Fruit fly (Drosophila melanogaster) whole organism, embryonic: ENCODE results near the gene CG1324.
A peak's percentile ranks its signal among the peaks of the same experiment; 100 is the strongest.

ENCODE experiments used
- B-H2 ChIP-seq: fragments of 200-800 bp; sonication (Bioruptor generic); optimal IDR thresholded peaks from 2 replicates; lab custom pipeline; 2018; ENCODE audit warnings: missing biosample characterization, mild to moderate bottlenecking, missing genetic modification characterization
- CG10321 ChIP-seq: fragments of 200-800 bp; sonication (Bioruptor generic); IDR thresholded peaks from 2 replicates; pipeline ENCODE4 v1.3.6; 2022; ENCODE audit warnings: missing biosample characterization, missing genetic modification characterization
- CG10979 ChIP-seq: fragments of 200-800 bp; sonication (Bioruptor generic); optimal IDR thresholded peaks from 2 replicates; lab custom pipeline; 2018; ENCODE audit warnings: missing biosample characterization, mild to moderate bottlenecking, missing genetic modification characterization, moderate library complexity
- CG12391 ChIP-seq: fragments of 200-800 bp; sonication (Bioruptor generic); optimal IDR thresholded peaks from 3 replicates; lab custom pipeline; 2018; ENCODE audit warnings: missing biosample characterization, mild to moderate bottlenecking, missing genetic modification characterization, moderate library complexity
- CG12744 ChIP-seq: fragments of 200-800 bp; sonication (Bioruptor generic); optimal IDR thresholded peaks from 2 replicates; lab custom pipeline; 2016; ENCODE audit warnings: missing biosample characterization, missing genetic modification characterization
- CG13123 ChIP-seq: fragments of 200-800 bp; sonication (Bioruptor generic); optimal IDR thresholded peaks from 2 replicates; lab custom pipeline; 2016; ENCODE audit warnings: missing biosample characterization, missing genetic modification characterization
- CG13296 ChIP-seq: fragments of 200-800 bp; sonication (Bioruptor generic); optimal IDR thresholded peaks from 3 replicates; lab custom pipeline; 2018; ENCODE audit warnings: missing biosample characterization, mild to moderate bottlenecking, missing genetic modification characterization
- CG13775 ChIP-seq: fragments of 200-800 bp; sonication (Bioruptor generic); optimal IDR thresholded peaks from 3 replicates; lab custom pipeline; 2017; ENCODE audit warnings: missing biosample characterization, mild to moderate bottlenecking, missing genetic modification characterization
- CG13894 ChIP-seq: fragments of 200-800 bp; sonication (Bioruptor generic); optimal IDR thresholded peaks from 3 replicates; lab custom pipeline; 2018; ENCODE audit warnings: missing biosample characterization, mild to moderate bottlenecking, missing genetic modification characterization, moderate library complexity
- CG1602 ChIP-seq: fragments of 200-800 bp; sonication (Bioruptor generic); optimal IDR thresholded peaks from 3 replicates; lab custom pipeline; 2016; ENCODE audit warnings: missing biosample characterization, missing genetic modification characterization
- CG18764 ChIP-seq: fragments of 200-800 bp; sonication (Bioruptor generic); optimal IDR thresholded peaks from 3 replicates; lab custom pipeline; 2016; ENCODE audit warnings: missing biosample characterization, missing genetic modification characterization
- CG3163 ChIP-seq: fragments of 200-800 bp; sonication (Bioruptor generic); optimal IDR thresholded peaks from 3 replicates; lab custom pipeline; 2016; ENCODE audit warnings: missing biosample characterization, missing genetic modification characterization
- CG32772 ChIP-seq: fragments of 200-800 bp; sonication (Bioruptor generic); IDR thresholded peaks from 2 replicates; pipeline ENCODE4 v1.3.6; 2022; ENCODE audit warnings: missing biosample characterization, missing genetic modification characterization
- CG34422 ChIP-seq: fragments of 200-800 bp; sonication (Bioruptor generic); IDR thresholded peaks from 3 replicates; pipeline ENCODE4 v1.3.6; 2022; ENCODE audit warnings: missing biosample characterization, missing genetic modification characterization
- CG4854 ChIP-seq: fragments of 200-800 bp; sonication (Bioruptor generic); optimal IDR thresholded peaks from 2 replicates; lab custom pipeline; 2016; ENCODE audit warnings: missing biosample characterization, missing genetic modification characterization, inconsistent platforms
- CG6272 ChIP-seq: fragments of 200-800 bp; sonication (Bioruptor generic); IDR thresholded peaks from 2 replicates; pipeline ENCODE4 v1.3.6; 2022; ENCODE audit warnings: missing biosample characterization, missing genetic modification characterization
- CG7357 ChIP-seq: fragments of 200-800 bp; sonication (Bioruptor generic); IDR thresholded peaks from 3 replicates; pipeline ENCODE4 v1.3.6; 2022; ENCODE audit warnings: missing biosample characterization, missing genetic modification characterization
- CG8290 ChIP-seq, 3 experiments: fragments of 200-800 bp; sonication (Bioruptor generic); optimal IDR thresholded peaks; 2 replicates each; lab custom pipeline; 2016 to 2019; ENCODE audit warnings: missing biosample characterization in 3 of 3, missing genetic modification characterization in 3 of 3, mild to moderate bottlenecking in 2 of 3, moderate library complexity in 1 of 3
- CG8388 ChIP-seq: fragments of 200-800 bp; sonication (Bioruptor generic); optimal IDR thresholded peaks from 2 replicates; lab custom pipeline; 2019; ENCODE audit warnings: missing biosample characterization, mild to moderate bottlenecking, missing genetic modification characterization, moderate library complexity
- CkIIα-i1 ChIP-seq: fragments of 200-800 bp; sonication (Bioruptor generic); IDR thresholded peaks from 2 replicates; pipeline ENCODE4 v1.3.6; 2022; ENCODE audit warnings: missing biosample characterization, missing genetic modification characterization
- D19A ChIP-seq: fragments of 200-800 bp; optimal IDR thresholded peaks from 3 replicates; lab custom pipeline; 2019; ENCODE audit warnings: missing biosample characterization, mild to moderate bottlenecking, missing genetic modification characterization, moderate library complexity
- Ets65A ChIP-seq: fragments of 200-800 bp; sonication (Bioruptor generic); peaks from one replicate; lab custom pipeline; 2016; ENCODE audit warnings: missing biosample characterization, missing genetic modification characterization
- Fer1 ChIP-seq: fragments of 200-800 bp; sonication (Bioruptor generic); optimal IDR thresholded peaks from 2 replicates; lab custom pipeline; 2017; ENCODE audit warnings: missing biosample characterization, mild to moderate bottlenecking, missing genetic modification characterization
- Gug ChIP-seq: fragments of 200-800 bp; sonication (Bioruptor generic); IDR thresholded peaks from 4 replicates; pipeline ENCODE4 v1.3.6; 2022; ENCODE audit warnings: missing biosample characterization, missing genetic modification characterization
- H15 ChIP-seq: fragments of 200-800 bp; sonication (Bioruptor generic); IDR thresholded peaks from 3 replicates; pipeline ENCODE4 v1.3.6; 2022; ENCODE audit warnings: missing biosample characterization, missing genetic modification characterization
- Hr39 ChIP-seq: fragments of >200 bp; optimal IDR thresholded peaks from 2 replicates; lab custom pipeline; 2017
- MBD-R2 ChIP-seq: fragments of 200-800 bp; sonication (Bioruptor generic); IDR thresholded peaks from 2 replicates; pipeline ENCODE4 v1.3.6; 2022; ENCODE audit warnings: missing biosample characterization, missing genetic modification characterization
- Mad ChIP-seq: fragments of 200-800 bp; sonication (Bioruptor generic); optimal IDR thresholded peaks from 2 replicates; lab custom pipeline; 2016; ENCODE audit warnings: missing biosample characterization, missing genetic modification characterization
- Meics ChIP-seq: fragments of 200-800 bp; sonication (Bioruptor generic); optimal IDR thresholded peaks from 2 replicates; lab custom pipeline; 2017; ENCODE audit warnings: missing biosample characterization, mild to moderate bottlenecking, missing genetic modification characterization
- Neu2 ChIP-seq: fragments of 200-800 bp; sonication (Bioruptor generic); optimal IDR thresholded peaks from 3 replicates; lab custom pipeline; 2016; ENCODE audit warnings: missing biosample characterization, missing genetic modification characterization, borderline replicate concordance
- Ravus ChIP-seq: fragments of 200-800 bp; sonication (Bioruptor generic); IDR thresholded peaks from 2 replicates; pipeline ENCODE4 v1.3.6; 2022; ENCODE audit warnings: missing biosample characterization, missing genetic modification characterization
- YL-1 ChIP-seq: fragments of 200-800 bp; sonication (Bioruptor generic); optimal IDR thresholded peaks from 3 replicates; lab custom pipeline; 2017; ENCODE audit warnings: missing biosample characterization, mild to moderate bottlenecking, missing genetic modification characterization
- amos ChIP-seq: fragments of 200-800 bp; sonication (Bioruptor generic); IDR thresholded peaks from 2 replicates; pipeline ENCODE4 v1.3.6; 2022; ENCODE audit warnings: missing biosample characterization, missing genetic modification characterization; ENCODE audit not compliant: partially characterized antibody
- br ChIP-seq: fragments of >200 bp; optimal IDR thresholded peaks from 2 replicates; lab custom pipeline; 2017
- chif ChIP-seq, 2 experiments: fragments of 200-800 bp; sonication (Bioruptor generic); optimal IDR thresholded peaks; 3 replicates each; lab custom pipeline; 2016; ENCODE audit warnings: missing biosample characterization in 2 of 2, missing genetic modification characterization in 2 of 2
- eve ChIP-seq, 2 experiments: fragments of >200 bp; optimal IDR thresholded peaks; 2 replicates each; lab custom pipeline; 2017; ENCODE audit warnings: missing biosample characterization in 2 of 2, missing genetic modification characterization in 2 of 2
- gsb-n ChIP-seq: fragments of 200-800 bp; sonication (Bioruptor generic); optimal IDR thresholded peaks from 3 replicates; lab custom pipeline; 2018; ENCODE audit warnings: missing biosample characterization, mild to moderate bottlenecking, missing genetic modification characterization
- hb ChIP-seq: fragments of 200-800 bp; sonication (Bioruptor generic); IDR thresholded peaks from 3 replicates; pipeline ENCODE4 v1.3.6; 2022; ENCODE audit warnings: missing biosample characterization, missing genetic modification characterization; ENCODE audit not compliant: partially characterized antibody
- kay ChIP-seq: fragments of 200-800 bp; sonication (Bioruptor generic); optimal IDR thresholded peaks from 2 replicates; lab custom pipeline; 2016; ENCODE audit warnings: missing biosample characterization, missing genetic modification characterization
- nau ChIP-seq: fragments of 200-800 bp; sonication (Bioruptor generic); optimal IDR thresholded peaks from 3 replicates; lab custom pipeline; 2017; ENCODE audit warnings: missing biosample characterization, mild to moderate bottlenecking, missing genetic modification characterization, missing genetic modification reagents
- org-1 ChIP-seq: fragments of 200-800 bp; sonication (Bioruptor generic); optimal IDR thresholded peaks from 2 replicates; lab custom pipeline; 2017; ENCODE audit warnings: missing biosample characterization, missing genetic modification characterization
- phol ChIP-seq: fragments of 200-800 bp; sonication (Bioruptor generic); optimal IDR thresholded peaks from 3 replicates; lab custom pipeline; 2018; ENCODE audit warnings: missing biosample characterization, mild to moderate bottlenecking, missing genetic modification characterization, moderate library complexity
- prd ChIP-seq, 3 experiments: fragments of >200 bp in 2 of 3; fragments of 200-800 bp in 1 of 3; sonication (Bioruptor generic) in 1 of 3; optimal IDR thresholded peaks in 2 of 3; IDR thresholded peaks in 1 of 3; 2 replicates in 2 of 3; 3 replicates in 1 of 3; pipeline versions ENCODE4 v1.3.6 to Lab custom; 2017 to 2022; ENCODE audit warnings: missing biosample characterization in 1 of 3, missing genetic modification characterization in 1 of 3
- salm ChIP-seq: fragments of 200-800 bp; sonication (Bioruptor generic); optimal IDR thresholded peaks from 2 replicates; lab custom pipeline; 2018; ENCODE audit warnings: missing biosample characterization, mild to moderate bottlenecking, missing genetic modification characterization
- sisA ChIP-seq: fragments of 200-800 bp; sonication (Bioruptor generic); IDR thresholded peaks from 2 replicates; pipeline ENCODE4 v1.3.6; 2022; ENCODE audit warnings: missing biosample characterization, missing genetic modification characterization
- sob ChIP-seq: fragments of 200-800 bp; sonication (Bioruptor generic); IDR thresholded peaks from 2 replicates; pipeline ENCODE4 v1.3.6; 2022; ENCODE audit warnings: missing biosample characterization, missing genetic modification characterization
- stc ChIP-seq: fragments of 200-800 bp; sonication (Bioruptor generic); IDR thresholded peaks from 2 replicates; pipeline ENCODE4 v1.3.6; 2022; ENCODE audit warnings: missing biosample characterization, missing genetic modification characterization
- stwl ChIP-seq: fragments of 200-800 bp; sonication (Bioruptor generic); optimal IDR thresholded peaks from 3 replicates; lab custom pipeline; 2018; ENCODE audit warnings: missing biosample characterization, mild to moderate bottlenecking, missing genetic modification characterization, moderate library complexity
- tin ChIP-seq: fragments of 200-800 bp; sonication (Bioruptor generic); optimal IDR thresholded peaks from 3 replicates; lab custom pipeline; 2016; ENCODE audit warnings: missing biosample characterization, missing genetic modification characterization
- trem ChIP-seq: fragments of 200-800 bp; optimal IDR thresholded peaks from 3 replicates; lab custom pipeline; 2019; ENCODE audit warnings: missing biosample characterization, mild to moderate bottlenecking, missing genetic modification characterization, moderate library complexity
- zfh1 ChIP-seq: fragments of 200-800 bp; sonication (Bioruptor generic); IDR thresholded peaks from 3 replicates; pipeline ENCODE4 v1.3.6; 2022; ENCODE audit warnings: missing biosample characterization, missing genetic modification characterization

The CG1324 gene

DNA sequence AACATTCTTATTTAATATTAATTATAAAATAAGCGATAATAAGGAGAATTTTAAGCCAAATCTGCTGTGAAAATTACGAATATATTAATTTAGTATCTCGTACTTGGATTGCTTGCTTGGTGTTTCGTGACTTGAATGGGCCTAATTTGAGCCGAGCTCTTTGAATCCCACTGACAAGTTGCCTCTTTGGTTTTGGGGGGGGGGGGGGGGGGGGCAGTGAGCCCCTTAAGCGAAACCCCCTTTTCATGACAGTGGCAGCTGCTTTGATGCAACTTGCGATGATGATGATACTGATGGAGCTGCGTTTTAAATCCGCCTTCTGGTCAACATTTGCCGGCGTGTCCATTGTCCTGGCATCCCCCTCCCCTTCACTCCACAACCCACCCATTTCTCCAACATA, 31.4 kb downstream of the CG1324 start:
- TF ChIP-seq Hr39 (lab: Kevin White, UChicago) (peak; percentile 70), CG12744 (no peak)

DNA sequence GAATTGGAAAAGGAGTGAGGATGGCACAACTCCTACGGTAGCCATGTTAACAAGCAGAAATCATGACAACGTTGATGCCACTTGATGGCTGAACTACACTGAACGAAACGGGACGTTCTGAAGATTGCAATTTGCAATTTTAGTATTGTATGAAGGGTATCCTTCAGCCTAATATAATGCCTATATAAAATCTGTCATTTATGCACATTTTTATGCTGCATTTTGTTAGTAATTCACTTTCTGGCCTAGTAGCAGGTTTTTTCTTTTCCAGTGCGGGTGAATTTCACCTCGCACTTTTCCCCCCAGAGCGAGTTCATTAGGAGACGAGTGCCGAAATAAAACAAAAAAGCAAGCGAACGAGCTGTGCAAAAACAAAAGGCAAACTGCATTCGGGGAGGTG, 32.9 kb downstream of the CG1324 start:
- no peak for TF ChIP-seq kay (GFP tag; lab: Kevin White, UChicago)
- TF ChIP-seq CG3163: no peak
- no peak for TF ChIP-seq Ravus (GFP tag; lab: Robert Waterston, UW)
- no peak for TF ChIP-seq trem (tag; lab: Kevin White, UChicago)
- no peak for TF ChIP-seq stc (GFP tag; lab: Robert Waterston, UW)
- no peak for TF ChIP-seq CG7357
- no peak for TF ChIP-seq CG34422 (GFP tag; lab: Robert Waterston, UW)
- no peak for TF ChIP-seq nau
- TF ChIP-seq CG8290 (GFP tag; optimal IDR thresholded peaks at IDR 0.05; lab: Kevin White, UChicago): no peak
- no peak for TF ChIP-seq CG8290 (tag; optimal IDR thresholded peaks at IDR 0.05; lab: Kevin White, UChicago)
- no peak for TF ChIP-seq org-1 (GFP tag; lab: Kevin White, UChicago)
- TF ChIP-seq amos (GFP tag; lab: Robert Waterston, UW): no peak
- TF ChIP-seq Fer1: no peak
- no peak for TF ChIP-seq sob (GFP tag; lab: Robert Waterston, UW)
- TF ChIP-seq CG32772 (GFP tag; lab: Robert Waterston, UW): no peak
- no peak for TF ChIP-seq CG13123 (GFP tag; lab: Kevin White, UChicago)
- no peak for TF ChIP-seq sisA
- TF ChIP-seq CkIIα-i1 (GFP tag; lab: Robert Waterston, UW): no peak
- TF ChIP-seq CG13296 (GFP tag; lab: Kevin White, UChicago): no peak
- no peak for TF ChIP-seq salm
- TF ChIP-seq Ets65A (GFP tag; lab: Kevin White, UChicago): peak; percentile 34
- 0 out of 3 replicates have a peak, but pooled peaks have one; percentile 47 for TF ChIP-seq zfh1 (GFP tag; lab: Robert Waterston, UW)
- TF ChIP-seq br: no peak
- TF ChIP-seq Mad (GFP tag; lab: Kevin White, UChicago): no peak
- TF ChIP-seq phol (tag; lab: Kevin White, UChicago): peak; percentile 15
- TF ChIP-seq D19A (tag; lab: Kevin White, UChicago): no peak
- TF ChIP-seq CG10979 (tag; lab: Kevin White, UChicago): peak; percentile 14
- TF ChIP-seq prd (optimal IDR thresholded peaks at IDR 0.05; lab: Kevin White, UChicago): no peak
- peak; percentile 72 for TF ChIP-seq prd (GFP tag; IDR thresholded peaks at IDR 0.05; lab: Robert Waterston, UW)
- TF ChIP-seq CG18764 (GFP tag; lab: Kevin White, UChicago): no peak
- TF ChIP-seq Gug (GFP tag; lab: Robert Waterston, UW): no peak
- peak in 1 of 2 experiments; percentile 7 for TF ChIP-seq eve (GFP tag; optimal IDR thresholded peaks at IDR 0.05; lab: Kevin White, UChicago)
- no peak for TF ChIP-seq hb (GFP tag; lab: Robert Waterston, UW)
- no peak for TF ChIP-seq CG6272 (GFP tag; lab: Robert Waterston, UW)
- no peak for TF ChIP-seq Neu2 (GFP tag; lab: Kevin White, UChicago)
- TF ChIP-seq stwl (tag; lab: Kevin White, UChicago): no peak
- no peak for TF ChIP-seq CG12391 (tag; lab: Kevin White, UChicago)
- peak in 1 of 2 experiments; percentile 24 for TF ChIP-seq chif (GFP tag; optimal IDR thresholded peaks at IDR 0.05; lab: Kevin White, UChicago)
- TF ChIP-seq CG10321 (GFP tag; lab: Robert Waterston, UW): no peak
- TF ChIP-seq CG1602 (GFP tag; lab: Kevin White, UChicago): no peak
- TF ChIP-seq CG4854 (GFP tag; lab: Kevin White, UChicago): no peak
- no peak for TF ChIP-seq CG13894
- no peak for TF ChIP-seq B-H2 (GFP tag; lab: Kevin White, UChicago)
- no peak for TF ChIP-seq Meics
- no peak for TF ChIP-seq tin (GFP tag; lab: Kevin White, UChicago)
- TF ChIP-seq MBD-R2 (GFP tag; lab: Robert Waterston, UW): no peak
- no peak for TF ChIP-seq YL-1
- no peak for TF ChIP-seq CG8388 (GFP tag; lab: Kevin White, UChicago)
- no peak for TF ChIP-seq CG13775
- TF ChIP-seq gsb-n (tag; lab: Kevin White, UChicago): no peak
- TF ChIP-seq H15 (GFP tag; lab: Robert Waterston, UW): no peak
